Worm (Caenorhabditis elegans): ENCODE data around the gene srh-246.

Gene srh-246

DNA sequence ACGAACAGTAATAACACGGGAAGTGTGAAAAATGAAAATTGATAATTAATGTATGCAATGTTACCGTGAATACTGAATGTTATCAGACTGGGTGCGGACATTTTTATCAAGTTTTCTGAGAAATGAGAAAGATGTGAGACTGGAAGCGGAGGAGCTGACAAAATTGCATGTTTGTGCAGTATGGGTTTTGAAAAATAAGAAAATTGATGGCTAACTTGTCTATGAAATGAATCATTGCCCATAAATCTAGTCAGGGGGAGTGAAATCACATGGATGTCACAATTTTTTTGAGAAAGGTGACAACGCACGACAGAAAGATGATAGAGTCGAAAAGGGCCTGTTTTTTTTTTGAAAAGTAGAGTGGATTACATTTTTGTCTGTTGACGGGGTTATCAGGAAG, 13.8 kb upstream of the srh-246 start, which contains the start of gene sru-24:
sru-24 (minus strand) TSS at position 101 of the 400 bp plus-strand sequence.
- TF ChIP-seq snpc-4 (tag; optimal IDR thresholded peaks at IDR 0.05), result no peak
- no peak for TF ChIP-seq unc-39 (tag; optimal IDR thresholded peaks at IDR 0.05)
- no peak for TF ChIP-seq flh-1 (GFP tag; optimal IDR thresholded peaks at IDR 0.05)
- TF ChIP-seq nhr-237 (tag; optimal IDR thresholded peaks at IDR 0.05), result no peak
- no peak for TF ChIP-seq nhr-76 (tag; optimal IDR thresholded peaks at IDR 0.05)
- no peak for TF ChIP-seq ztf-11 (tag; optimal IDR thresholded peaks at IDR 0.05)
- no peak for TF ChIP-seq cnd-1 (tag; optimal IDR thresholded peaks at IDR 0.05)
- TF ChIP-seq ham-2 (GFP tag; optimal IDR thresholded peaks at IDR 0.05), result no peak
- no peak for TF ChIP-seq ceh-83 (GFP tag; optimal IDR thresholded peaks at IDR 0.05)
- no peak for TF ChIP-seq elt-1 (tag; optimal IDR thresholded peaks at IDR 0.05; ENCODE audit: borderline replicate concordance, insufficient read depth)
- TF ChIP-seq blmp-1 (tag; optimal IDR thresholded peaks at IDR 0.05), result no peak
- no peak for TF ChIP-seq elt-3 (tag; optimal IDR thresholded peaks at IDR 0.05)
- TF ChIP-seq tbx-8 (GFP tag; optimal IDR thresholded peaks at IDR 0.05), result no peak
- no peak for TF ChIP-seq hlh-1 (tag; optimal IDR thresholded peaks at IDR 0.05)
- no peak for TF ChIP-seq unc-120 (tag; optimal IDR thresholded peaks at IDR 0.05; ENCODE audit: poor library complexity, severe bottlenecking)
- TF ChIP-seq mab-5 (tag; optimal IDR thresholded peaks at IDR 0.05), result no peak

DNA sequence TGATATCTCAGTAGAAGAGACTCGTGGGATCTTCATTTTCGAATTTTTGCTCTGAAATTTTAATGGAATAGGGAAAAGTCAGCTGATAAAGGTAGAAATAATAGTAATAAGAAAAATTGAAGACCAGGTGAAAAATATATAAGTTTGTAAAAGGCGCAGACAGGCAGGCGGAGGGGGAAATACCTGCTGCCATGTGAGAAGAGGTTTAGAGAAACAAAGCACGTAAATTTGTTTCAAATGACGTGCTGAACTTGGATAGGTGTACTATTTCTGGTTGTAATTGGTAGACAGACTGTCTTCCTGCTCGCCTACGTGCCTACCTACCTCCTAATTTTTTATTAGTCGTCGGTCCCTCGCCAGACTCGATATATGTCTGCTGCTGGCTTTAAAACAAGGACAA, 9.9 kb upstream of the srh-246 start, which contains the start of gene nhr-180:
nhr-180 (minus strand) TSS at position 52 of the 400 bp plus-strand sequence.
- TF ChIP-seq nhr-12 (tag; optimal IDR thresholded peaks at IDR 0.05) (no peak), sem-2 (GFP tag; optimal IDR thresholded peaks at IDR 0.05) (no peak), unc-120 (tag; optimal IDR thresholded peaks at IDR 0.05; ENCODE audit: poor library complexity, severe bottlenecking) (no peak), mls-2 (tag; optimal IDR thresholded peaks at IDR 0.05) (no peak), lin-32 (GFP tag; optimal IDR thresholded peaks at IDR 0.05) (no peak), lsy-2 (tag; optimal IDR thresholded peaks at IDR 0.05) (no peak)

DNA sequence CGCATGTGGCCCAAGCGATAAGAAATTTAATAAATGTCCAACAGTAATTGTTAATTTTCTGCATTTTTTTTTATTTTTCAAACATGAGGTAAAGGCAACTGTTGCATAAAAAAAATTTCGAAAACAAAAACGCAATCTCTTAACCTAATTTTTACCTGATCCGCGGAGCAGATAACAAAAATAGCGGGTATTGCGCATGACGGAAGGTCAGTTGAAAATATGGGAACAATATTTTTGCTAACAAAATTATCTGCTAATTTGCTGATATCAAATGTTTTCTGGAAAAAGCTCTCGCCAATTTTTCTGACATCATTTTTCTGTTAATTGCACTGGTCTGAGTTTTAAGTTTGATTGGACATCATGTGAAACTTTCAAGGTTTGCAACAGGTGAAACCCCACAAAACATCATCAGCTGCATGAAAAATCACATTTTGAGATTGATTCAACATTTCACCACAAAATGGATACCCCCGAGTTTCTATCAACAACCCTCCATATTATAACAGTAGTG, 6.8 kb upstream of the srh-246 start, which contains the start of the genes F31F4.11 and srh-266:
F31F4.11 (minus strand) TSS at position 101 of the 511 bp plus-strand sequence.
srh-266 (plus strand) TSS at position 461 of the 511 bp plus-strand sequence.
- no peak for TF ChIP-seq cnd-1 (tag; optimal IDR thresholded peaks at IDR 0.05)
- TF ChIP-seq nhr-2 (tag; optimal IDR thresholded peaks at IDR 0.05), result no peak
- no peak for TF ChIP-seq lin-32 (GFP tag; optimal IDR thresholded peaks at IDR 0.05)
- no peak for TF ChIP-seq ceh-39 (tag; optimal IDR thresholded peaks at IDR 0.05)
- no peak for TF ChIP-seq ces-1 (GFP tag; optimal IDR thresholded peaks at IDR 0.05)
- TF ChIP-seq nhr-237 (tag; optimal IDR thresholded peaks at IDR 0.05), result no peak
- no peak for TF ChIP-seq hlh-1 (tag; optimal IDR thresholded peaks at IDR 0.05)
- no peak for TF ChIP-seq snpc-4 (tag; optimal IDR thresholded peaks at IDR 0.05)
- no peak for TF ChIP-seq sem-2 (GFP tag; optimal IDR thresholded peaks at IDR 0.05)
- no peak for TF ChIP-seq ceh-43 (GFP tag; optimal IDR thresholded peaks at IDR 0.05)
- TF ChIP-seq unc-39 (tag; optimal IDR thresholded peaks at IDR 0.05), result no peak

DNA sequence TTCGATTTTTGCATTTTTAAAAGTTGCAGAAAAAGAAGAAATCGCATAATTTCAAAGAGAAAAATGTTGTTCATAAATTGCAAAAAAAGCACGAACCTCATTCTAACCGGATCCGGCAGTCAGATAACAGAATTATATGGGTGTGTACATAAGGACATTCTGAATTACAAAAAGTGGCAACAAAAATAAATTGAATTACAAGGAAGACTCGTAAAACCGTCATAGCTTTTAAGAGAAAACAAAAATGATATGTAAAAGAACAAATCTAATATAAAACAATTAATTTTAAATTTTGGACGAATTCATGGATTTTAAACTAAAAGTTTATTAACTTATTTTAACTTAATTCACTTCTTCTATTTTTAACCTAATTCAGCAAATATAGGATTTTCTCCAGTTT, 2.6 kb upstream of the srh-246 start, which contains the start of gene F31F4.17:
F31F4.17 (minus strand) TSS at position 101 of the 400 bp plus-strand sequence.
- TF ChIP-seq ham-2 (GFP tag; optimal IDR thresholded peaks at IDR 0.05), result no peak
- TF ChIP-seq unc-120 (tag; optimal IDR thresholded peaks at IDR 0.05; ENCODE audit: poor library complexity, severe bottlenecking), result no peak
- no peak for TF ChIP-seq unc-39 (tag; optimal IDR thresholded peaks at IDR 0.05)
- no peak for TF ChIP-seq hlh-1 (tag; optimal IDR thresholded peaks at IDR 0.05)
- no peak for TF ChIP-seq blmp-1 (tag; optimal IDR thresholded peaks at IDR 0.05)
- TF ChIP-seq ces-1 (GFP tag; optimal IDR thresholded peaks at IDR 0.05), result no peak
- no peak for TF ChIP-seq M03D4.4 (tag; optimal IDR thresholded peaks at IDR 0.05)
- no peak for TF ChIP-seq lin-32 (GFP tag; optimal IDR thresholded peaks at IDR 0.05)
- no peak for TF ChIP-seq ceh-39 (tag; optimal IDR thresholded peaks at IDR 0.05)
- TF ChIP-seq nhr-12 (tag; optimal IDR thresholded peaks at IDR 0.05), result no peak
- no peak for TF ChIP-seq lsy-2 (tag; optimal IDR thresholded peaks at IDR 0.05)
- TF ChIP-seq elt-3 (tag; optimal IDR thresholded peaks at IDR 0.05), result no peak

DNA sequence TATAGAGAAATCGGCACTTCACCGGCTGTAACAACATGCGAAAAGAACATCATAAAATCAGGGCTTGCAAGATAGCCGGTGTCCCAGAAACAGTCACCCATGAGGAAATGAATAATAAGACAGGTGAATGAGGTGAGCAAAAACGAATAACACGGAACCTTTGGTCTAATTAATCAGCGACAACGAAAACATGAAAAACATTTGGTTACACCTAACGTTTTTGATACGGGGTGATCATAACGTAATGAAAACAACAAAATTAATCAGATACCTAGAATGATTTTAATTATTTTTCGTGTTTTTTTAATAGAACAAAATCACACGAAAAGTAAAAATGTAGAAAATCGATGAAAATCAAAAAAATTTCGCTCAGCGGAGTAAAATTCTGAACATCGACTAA, 1.8 kb downstream of the srh-246 start, which contains the start of gene srh-245:
srh-245 (minus strand) TSS at position 101 of the 400 bp plus-strand sequence.
- TF ChIP-seq ceh-43 (GFP tag; optimal IDR thresholded peaks at IDR 0.05), result no peak

DNA sequence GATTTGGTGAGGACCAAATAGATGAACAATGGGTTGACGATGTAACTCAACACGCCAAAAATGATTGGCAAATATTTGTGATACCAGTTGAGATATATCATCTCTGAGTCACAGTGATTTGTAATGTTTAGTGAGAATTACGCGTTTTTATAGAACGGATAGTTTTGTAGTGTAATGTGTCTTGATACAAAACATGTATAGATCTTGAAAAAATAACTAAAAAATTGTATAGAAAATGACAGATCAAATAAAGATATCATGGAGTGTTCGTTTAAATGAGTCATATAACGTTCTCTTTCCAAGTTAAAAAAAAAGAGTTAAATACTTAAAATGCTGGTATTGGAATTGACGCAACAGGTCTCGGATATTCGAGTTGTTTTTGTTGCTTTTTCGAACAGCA, 3.2 kb downstream of the srh-246 start, which contains the start of gene srj-6:
srj-6 (minus strand) TSS at position 101 of the 400 bp plus-strand sequence.
- TF ChIP-seq sptf-1 (tag; optimal IDR thresholded peaks at IDR 0.05), result no peak
- no peak for TF ChIP-seq nhr-237 (tag; optimal IDR thresholded peaks at IDR 0.05)
- no peak for TF ChIP-seq nhr-28 (tag; optimal IDR thresholded peaks at IDR 0.05)
- no peak for TF ChIP-seq ceh-83 (GFP tag; optimal IDR thresholded peaks at IDR 0.05)
- TF ChIP-seq pha-4 (tag; optimal IDR thresholded peaks at IDR 0.05), result no peak
- no peak for TF ChIP-seq nhr-12 (tag; optimal IDR thresholded peaks at IDR 0.05)
- no peak for TF ChIP-seq elt-1 (tag; optimal IDR thresholded peaks at IDR 0.05; ENCODE audit: borderline replicate concordance, insufficient read depth)
- no peak for TF ChIP-seq ham-2 (GFP tag; optimal IDR thresholded peaks at IDR 0.05)
- TF ChIP-seq snpc-4 (tag; optimal IDR thresholded peaks at IDR 0.05), result no peak
- TF ChIP-seq mls-2 (tag; optimal IDR thresholded peaks at IDR 0.05), result no peak
- TF ChIP-seq ceh-43 (GFP tag; optimal IDR thresholded peaks at IDR 0.05), result no peak
- no peak for TF ChIP-seq M03D4.4 (tag; optimal IDR thresholded peaks at IDR 0.05)
- TF ChIP-seq hlh-1 (tag; optimal IDR thresholded peaks at IDR 0.05), result no peak
- no peak for TF ChIP-seq mep-1 (tag; optimal IDR thresholded peaks at IDR 0.05)
- no peak for TF ChIP-seq tbx-8 (GFP tag; optimal IDR thresholded peaks at IDR 0.05)
- TF ChIP-seq unc-62 (GFP tag; optimal IDR thresholded peaks at IDR 0.05), result no peak
- TF ChIP-seq elt-3 (tag; optimal IDR thresholded peaks at IDR 0.05), result no peak
- TF ChIP-seq cnd-1 (tag; optimal IDR thresholded peaks at IDR 0.05), result no peak
- TF ChIP-seq flh-1 (GFP tag; optimal IDR thresholded peaks at IDR 0.05), result no peak

Data from whole organism, mixed stage, embryonic.